Fruit fly (Drosophila melanogaster) whole organism, embryonic: ENCODE data around the gene CG15741.
A peak's percentile ranks its signal among the peaks of the same experiment; 100 is the strongest.

Experiments used
- Aef1 ChIP-seq: fragments of 200-800 bp; sonication (Bioruptor generic); IDR thresholded peaks from 3 replicates; pipeline ENCODE4 v1.3.6; 2022; ENCODE audit warnings: missing biosample characterization, missing genetic modification characterization
- Asciz ChIP-seq: fragments of 200-800 bp; sonication (Bioruptor generic); optimal IDR thresholded peaks from 2 replicates; lab custom pipeline; 2017; ENCODE audit warnings: missing biosample characterization, mild to moderate bottlenecking, missing genetic modification characterization, missing genetic modification reagents
- Bdp1 ChIP-seq: fragments of 200-800 bp; sonication (Bioruptor generic); optimal IDR thresholded peaks from 3 replicates; lab custom pipeline; 2016; ENCODE audit warnings: missing biosample characterization, missing genetic modification characterization
- Bgb ChIP-seq: fragments of 200-800 bp; sonication (Bioruptor generic); IDR thresholded peaks from 2 replicates; pipeline ENCODE4 v1.3.6; 2022; ENCODE audit warnings: missing biosample characterization, missing genetic modification characterization; ENCODE audit not compliant: partially characterized antibody
- BtbVII ChIP-seq: fragments of 200-800 bp; sonication (Bioruptor generic); optimal IDR thresholded peaks from 3 replicates; lab custom pipeline; 2017; ENCODE audit warnings: missing biosample characterization, mild to moderate bottlenecking, missing genetic modification characterization
- Bteb2 ChIP-seq: fragments of 200-800 bp; sonication (Bioruptor generic); optimal IDR thresholded peaks from 2 replicates; lab custom pipeline; 2016; ENCODE audit warnings: missing biosample characterization, missing genetic modification characterization
- CG10147 ChIP-seq: fragments of 200-800 bp; sonication (Bioruptor generic); optimal IDR thresholded peaks from 2 replicates; lab custom pipeline; 2019; ENCODE audit warnings: missing biosample characterization, mild to moderate bottlenecking, missing genetic modification characterization, moderate library complexity
- CG1024 ChIP-seq: fragments of 200-800 bp; sonication (Bioruptor generic); IDR thresholded peaks from 2 replicates; pipeline ENCODE4 v1.3.6; 2022; ENCODE audit warnings: missing biosample characterization, missing genetic modification characterization
- CG11504 ChIP-seq: fragments of 200-800 bp; sonication (Bioruptor generic); optimal IDR thresholded peaks from 3 replicates; lab custom pipeline; 2019; ENCODE audit warnings: missing biosample characterization, mild to moderate bottlenecking, missing genetic modification characterization, moderate library complexity
- CG11723 ChIP-seq: fragments of 200-800 bp; sonication (Bioruptor generic); optimal IDR thresholded peaks from 2 replicates; lab custom pipeline; 2017; ENCODE audit warnings: missing biosample characterization, mild to moderate bottlenecking, missing genetic modification characterization
- CG14710 ChIP-seq: fragments of 200-800 bp; sonication (Bioruptor generic); optimal IDR thresholded peaks from 3 replicates; lab custom pipeline; 2019; ENCODE audit warnings: missing biosample characterization, mild to moderate bottlenecking, missing genetic modification characterization, moderate library complexity
- CG16779 ChIP-seq: fragments of 200-800 bp; sonication (Bioruptor generic); IDR thresholded peaks from 2 replicates; pipeline ENCODE4 v1.3.6; 2022; ENCODE audit warnings: missing biosample characterization, missing genetic modification characterization
- CG17359 ChIP-seq: fragments of 200-800 bp; sonication (Bioruptor generic); optimal IDR thresholded peaks from 3 replicates; lab custom pipeline; 2018; ENCODE audit warnings: missing biosample characterization, mild to moderate bottlenecking, missing genetic modification characterization, moderate library complexity
- CG17385 ChIP-seq: fragments of 200-800 bp; sonication (Bioruptor generic); optimal IDR thresholded peaks from 3 replicates; lab custom pipeline; 2018; ENCODE audit warnings: missing biosample characterization, mild to moderate bottlenecking, missing genetic modification characterization
- CG17612 ChIP-seq: fragments of 200-800 bp; sonication (Bioruptor generic); IDR thresholded peaks from 2 replicates; pipeline ENCODE4 v1.3.6; 2022; ENCODE audit warnings: missing biosample characterization, missing genetic modification characterization
- CG18599 ChIP-seq: fragments of 200-800 bp; sonication (Bioruptor generic); optimal IDR thresholded peaks from 3 replicates; lab custom pipeline; 2017; ENCODE audit warnings: missing biosample characterization, missing genetic modification characterization, mild to moderate bottlenecking, moderate library complexity, missing genetic modification reagents
- CG2202 ChIP-seq: fragments of 200-800 bp; sonication (Bioruptor generic); optimal IDR thresholded peaks from 2 replicates; lab custom pipeline; 2018; ENCODE audit warnings: missing biosample characterization, mild to moderate bottlenecking, missing genetic modification characterization
- CG3163 ChIP-seq: fragments of 200-800 bp; sonication (Bioruptor generic); optimal IDR thresholded peaks from 3 replicates; lab custom pipeline; 2016; ENCODE audit warnings: missing biosample characterization, missing genetic modification characterization
- CG32532 ChIP-seq: fragments of 200-800 bp; sonication (Bioruptor generic); IDR thresholded peaks from 2 replicates; pipeline ENCODE4 v1.3.6; 2022; ENCODE audit warnings: missing biosample characterization, missing genetic modification characterization
- CG3838 ChIP-seq: fragments of 200-800 bp; sonication (Bioruptor generic); optimal IDR thresholded peaks from 3 replicates; lab custom pipeline; 2016; ENCODE audit warnings: missing biosample characterization, missing genetic modification characterization
- CG4617 ChIP-seq: fragments of 200-800 bp; sonication (Bioruptor generic); optimal IDR thresholded peaks from 3 replicates; lab custom pipeline; 2016; ENCODE audit warnings: missing biosample characterization, missing genetic modification characterization, borderline replicate concordance
- CG4707 ChIP-seq: fragments of 200-800 bp; sonication (Bioruptor generic); optimal IDR thresholded peaks from 2 replicates; lab custom pipeline; 2018; ENCODE audit warnings: missing biosample characterization, mild to moderate bottlenecking, missing genetic modification characterization, moderate library complexity
- CG6272 ChIP-seq: fragments of 200-800 bp; sonication (Bioruptor generic); IDR thresholded peaks from 2 replicates; pipeline ENCODE4 v1.3.6; 2022; ENCODE audit warnings: missing biosample characterization, missing genetic modification characterization
- CG6765 ChIP-seq: fragments of 200-800 bp; sonication (Bioruptor generic); optimal IDR thresholded peaks from 3 replicates; lab custom pipeline; 2017; ENCODE audit warnings: missing biosample characterization, mild to moderate bottlenecking, missing genetic modification characterization
- CG7786 ChIP-seq: fragments of 200-800 bp; sonication (Bioruptor generic); optimal IDR thresholded peaks from 2 replicates; lab custom pipeline; 2016; ENCODE audit warnings: missing biosample characterization, missing genetic modification characterization
- CG8281 ChIP-seq: fragments of 200-800 bp; sonication (Bioruptor generic); optimal IDR thresholded peaks from 2 replicates; lab custom pipeline; 2018; ENCODE audit warnings: missing biosample characterization, mild to moderate bottlenecking, missing genetic modification characterization, moderate library complexity
- CG8359 ChIP-seq: fragments of 200-800 bp; sonication (Bioruptor generic); optimal IDR thresholded peaks from 2 replicates; lab custom pipeline; 2017; ENCODE audit warnings: missing biosample characterization, mild to moderate bottlenecking, missing genetic modification characterization, borderline replicate concordance
- Dbx ChIP-seq: fragments of 200-800 bp; sonication (Bioruptor generic); IDR thresholded peaks from 3 replicates; pipeline ENCODE4 v1.3.6; 2022; ENCODE audit warnings: missing biosample characterization, missing genetic modification characterization
- E2f2 ChIP-seq: fragments of 200-800 bp; sonication (Bioruptor generic); IDR thresholded peaks from 2 replicates; pipeline ENCODE4 v1.3.6; 2022; ENCODE audit warnings: missing biosample characterization, missing genetic modification characterization
- HLHmδ ChIP-seq: fragments of 200-800 bp; sonication (Bioruptor generic); optimal IDR thresholded peaks from 2 replicates; lab custom pipeline; 2018; ENCODE audit warnings: missing biosample characterization, mild to moderate bottlenecking, missing genetic modification characterization, moderate library complexity
- MBD-R2 ChIP-seq: fragments of 200-800 bp; sonication (Bioruptor generic); IDR thresholded peaks from 2 replicates; pipeline ENCODE4 v1.3.6; 2022; ENCODE audit warnings: missing biosample characterization, missing genetic modification characterization
- NfI ChIP-seq: fragments of 200-800 bp; sonication (Bioruptor generic); optimal IDR thresholded peaks from 3 replicates; lab custom pipeline; 2018; ENCODE audit warnings: missing biosample characterization, mild to moderate bottlenecking, missing genetic modification characterization, moderate library complexity
- Sin3A ChIP-seq: fragments of >200 bp; optimal IDR thresholded peaks from 2 replicates; lab custom pipeline; 2018
- Tbp ChIP-seq: fragments of >200 bp; optimal IDR thresholded peaks from 2 replicates; lab custom pipeline; 2018; ENCODE audit warnings: missing biosample characterization, missing genetic modification characterization
- YL-1 ChIP-seq: fragments of 200-800 bp; sonication (Bioruptor generic); optimal IDR thresholded peaks from 3 replicates; lab custom pipeline; 2017; ENCODE audit warnings: missing biosample characterization, mild to moderate bottlenecking, missing genetic modification characterization
- da ChIP-seq: fragments of 200-800 bp; sonication (Bioruptor generic); optimal IDR thresholded peaks from 2 replicates; lab custom pipeline; 2016; ENCODE audit warnings: missing biosample characterization, missing genetic modification characterization
- fu2 ChIP-seq: fragments of 200-800 bp; sonication (Bioruptor generic); optimal IDR thresholded peaks from 2 replicates; lab custom pipeline; 2016; ENCODE audit warnings: missing biosample characterization, missing genetic modification characterization
- inv ChIP-seq: fragments of 200-800 bp; sonication (Bioruptor generic); IDR thresholded peaks from 2 replicates; pipeline ENCODE4 v1.3.6; 2022; ENCODE audit warnings: missing biosample characterization, missing genetic modification characterization; ENCODE audit not compliant: partially characterized antibody
- jing ChIP-seq: fragments of 200-800 bp; sonication (Bioruptor generic); optimal IDR thresholded peaks from 2 replicates; lab custom pipeline; 2018; ENCODE audit warnings: missing biosample characterization, mild to moderate bottlenecking, missing genetic modification characterization
- ken ChIP-seq: fragments of 200-800 bp; sonication (Bioruptor generic); IDR thresholded peaks from 3 replicates; pipeline ENCODE4 v1.3.6; 2022; ENCODE audit warnings: missing biosample characterization, missing genetic modification characterization
- lbe ChIP-seq: fragments of 200-800 bp; sonication (Bioruptor generic); optimal IDR thresholded peaks from 2 replicates; lab custom pipeline; 2016; ENCODE audit warnings: missing biosample characterization, mild to moderate bottlenecking, missing genetic modification characterization
- lov ChIP-seq, 2 experiments: fragments of 200-800 bp in 1 of 2; fragments of >200 bp in 1 of 2; sonication (Bioruptor generic) in 1 of 2; IDR thresholded peaks in 1 of 2; optimal IDR thresholded peaks in 1 of 2; 2 replicates in 1 of 2; 3 replicates in 1 of 2; pipeline versions ENCODE4 v1.3.6 to Lab custom; 2017 to 2022; ENCODE audit warnings: missing biosample characterization in 1 of 2, missing genetic modification characterization in 1 of 2
- p53 ChIP-seq: fragments of 200-800 bp; sonication (Bioruptor generic); optimal IDR thresholded peaks from 2 replicates; lab custom pipeline; 2016; ENCODE audit warnings: missing biosample characterization, missing genetic modification characterization
- pzg ChIP-seq: fragments of 200-800 bp; sonication (Bioruptor generic); optimal IDR thresholded peaks from 3 replicates; lab custom pipeline; 2018; ENCODE audit warnings: missing biosample characterization, mild to moderate bottlenecking, missing genetic modification characterization, moderate library complexity
- sd ChIP-seq: fragments of 200-800 bp; sonication (Bioruptor generic); optimal IDR thresholded peaks from 3 replicates; lab custom pipeline; 2018; ENCODE audit warnings: missing biosample characterization, mild to moderate bottlenecking, missing genetic modification characterization, moderate library complexity
- sna ChIP-seq: fragments of 200-800 bp; sonication (Bioruptor generic); IDR thresholded peaks from 2 replicates; pipeline ENCODE4 v1.3.6; 2022; ENCODE audit warnings: missing biosample characterization, missing genetic modification characterization; ENCODE audit not compliant: partially characterized antibody
- tap ChIP-seq: fragments of 200-800 bp; optimal IDR thresholded peaks from 3 replicates; lab custom pipeline; 2019; ENCODE audit warnings: missing biosample characterization, mild to moderate bottlenecking, missing genetic modification characterization, moderate library complexity
- tio ChIP-seq: fragments of 200-800 bp; sonication (Bioruptor generic); optimal IDR thresholded peaks from 2 replicates; lab custom pipeline; 2017; ENCODE audit warnings: missing biosample characterization, missing genetic modification characterization, inconsistent platforms

Gene CG15741

DNA sequence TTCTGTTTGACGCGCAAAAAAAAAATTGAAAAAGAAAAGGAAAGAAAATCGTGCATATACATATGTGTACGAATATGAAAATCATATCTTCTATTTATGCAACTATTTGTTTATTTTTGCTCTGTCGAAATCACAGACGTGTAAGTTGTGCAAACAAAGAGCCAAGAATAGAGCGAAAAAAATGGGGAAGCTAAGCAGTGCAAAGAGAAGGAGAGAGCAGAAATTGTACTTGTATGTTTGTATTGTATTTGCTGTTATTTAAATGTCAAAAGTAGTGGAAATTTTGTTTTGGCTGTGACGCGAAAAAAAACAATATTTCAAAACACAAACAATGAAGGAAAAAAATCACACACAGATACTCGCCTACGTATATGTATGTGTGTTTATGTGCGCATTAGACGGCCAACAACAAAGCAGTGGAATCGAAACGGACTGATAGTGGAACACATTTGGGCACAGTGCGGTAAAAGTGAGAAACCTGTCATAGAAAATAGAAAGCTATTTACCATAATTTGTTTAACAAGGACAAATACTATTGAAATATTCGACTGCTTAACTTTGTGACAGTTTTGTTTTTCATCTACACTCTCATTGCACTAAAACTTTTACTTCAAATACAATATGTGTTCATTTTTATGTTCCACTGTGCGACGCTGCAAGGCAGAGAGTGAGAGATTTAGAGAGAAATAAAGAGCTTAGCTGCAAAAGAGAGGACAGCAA lies 19.6 kb downstream of the CG15741 start (continued):
- peak; percentile 92 for TF ChIP-seq Aef1
- no peak for TF ChIP-seq Sin3A (lab: Kevin White, UChicago)
- TF ChIP-seq MBD-R2 (GFP tag; lab: Robert Waterston, UW), result peak; percentile 75
- peak; percentile 89 for TF ChIP-seq CG2202 (tag; lab: Kevin White, UChicago)
- peak; percentile 91 for TF ChIP-seq CG14710
- peak; percentile 76 for TF ChIP-seq p53 (GFP tag; lab: Kevin White, UChicago)
- TF ChIP-seq CG3838 (GFP tag; lab: Kevin White, UChicago), result peak; percentile 90
- peak; percentile 48; the same call in 1 of the 2 replicates for TF ChIP-seq sna (GFP tag; lab: Robert Waterston, UW)
- TF ChIP-seq CG6765 (GFP tag; lab: Kevin White, UChicago), result peak; percentile 83
- peak; percentile 79 for TF ChIP-seq da (GFP tag; lab: Kevin White, UChicago)
- TF ChIP-seq CG7786, result peak; percentile 96
- peak; percentile 94 for TF ChIP-seq CG11504
- TF ChIP-seq sd, result peak; percentile 76
- peak; percentile 86 for TF ChIP-seq Bdp1
- no peak for TF ChIP-seq lov (optimal IDR thresholded peaks at IDR 0.05; lab: Kevin White, UChicago)
- peak; percentile 91 for TF ChIP-seq lov (GFP tag; IDR thresholded peaks at IDR 0.05; lab: Robert Waterston, UW)
- TF ChIP-seq Bteb2, result peak; percentile 88
- TF ChIP-seq CG1024 (GFP tag; lab: Robert Waterston, UW), result peak; percentile 88
- TF ChIP-seq HLHmδ, result no peak
- TF ChIP-seq CG11723 (GFP tag; lab: Kevin White, UChicago), result peak; percentile 90
- peak; percentile 99 for TF ChIP-seq CG4707 (GFP tag; lab: Kevin White, UChicago)
- TF ChIP-seq tap, result peak; percentile 94
- peak; percentile 81 for TF ChIP-seq E2f2 (GFP tag; lab: Robert Waterston, UW)
- TF ChIP-seq CG18599 (GFP tag; lab: Kevin White, UChicago), result peak; percentile 96
- TF ChIP-seq CG8359, result peak; percentile 78
- TF ChIP-seq inv (GFP tag; lab: Robert Waterston, UW), result 0 out of 2 replicates have a peak, but pooled peaks have one; percentile 30
- TF ChIP-seq Asciz, result peak; percentile 93
- TF ChIP-seq BtbVII (GFP tag; lab: Kevin White, UChicago), result peak; percentile 92
- TF ChIP-seq CG16779 (GFP tag; lab: Robert Waterston, UW), result peak; percentile 93
- peak; percentile 13 for TF ChIP-seq pzg (GFP tag; lab: Kevin White, UChicago)
- TF ChIP-seq fu2, result peak; percentile 95
- TF ChIP-seq CG10147, result peak; percentile 77
- TF ChIP-seq CG17385 (GFP tag; lab: Kevin White, UChicago), result peak; percentile 87
- peak; percentile 87 for TF ChIP-seq CG6272
- TF ChIP-seq YL-1 (GFP tag; lab: Kevin White, UChicago), result peak; percentile 26
- peak; percentile 91 for TF ChIP-seq lbe (GFP tag; lab: Kevin White, UChicago)
- peak; percentile 97 for TF ChIP-seq CG17359
- TF ChIP-seq CG32532 (GFP tag; lab: Robert Waterston, UW), result peak; percentile 93
- TF ChIP-seq jing (GFP tag; lab: Kevin White, UChicago), result peak; percentile 88
- TF ChIP-seq CG3163 (GFP tag; lab: Kevin White, UChicago), result peak; percentile 89
- TF ChIP-seq CG17612 (GFP tag; lab: Robert Waterston, UW), result peak; percentile 73
- peak; percentile 83 for TF ChIP-seq Dbx (GFP tag; lab: Robert Waterston, UW)
- peak; percentile 95 for TF ChIP-seq ken (GFP tag; lab: Robert Waterston, UW)
- TF ChIP-seq CG8281, result peak; percentile 77
- TF ChIP-seq Bgb (GFP tag; lab: Robert Waterston, UW), result peak; percentile 52
- TF ChIP-seq tio (GFP tag; lab: Kevin White, UChicago), result peak; percentile 89
- TF ChIP-seq NfI (GFP tag; lab: Kevin White, UChicago), result peak; percentile 93
- TF ChIP-seq CG4617 (GFP tag; lab: Kevin White, UChicago), result peak; percentile 76
- TF ChIP-seq Tbp (GFP tag; lab: Kevin White, UChicago), result no peak
